Worm (Caenorhabditis elegans): ENCODE measurements around the gene F14F8.14.

ce11 chrV:16713797-16714196, 47.2 kb upstream of the F14F8.14 start:
- TF ChIP-seq nhr-76 (tag; optimal IDR thresholded peaks at IDR 0.05) (no peak), mdl-1 (tag; optimal IDR thresholded peaks at IDR 0.05) (no peak), efl-3 (GFP tag; optimal IDR thresholded peaks at IDR 0.05) (no peak), tlp-1 (tag; optimal IDR thresholded peaks at IDR 0.05) (no peak)
